Worm (Caenorhabditis elegans): Measurements from ENCODE around the gene Y41G9A.5.

Y41G9A.5 gene

DNA sequence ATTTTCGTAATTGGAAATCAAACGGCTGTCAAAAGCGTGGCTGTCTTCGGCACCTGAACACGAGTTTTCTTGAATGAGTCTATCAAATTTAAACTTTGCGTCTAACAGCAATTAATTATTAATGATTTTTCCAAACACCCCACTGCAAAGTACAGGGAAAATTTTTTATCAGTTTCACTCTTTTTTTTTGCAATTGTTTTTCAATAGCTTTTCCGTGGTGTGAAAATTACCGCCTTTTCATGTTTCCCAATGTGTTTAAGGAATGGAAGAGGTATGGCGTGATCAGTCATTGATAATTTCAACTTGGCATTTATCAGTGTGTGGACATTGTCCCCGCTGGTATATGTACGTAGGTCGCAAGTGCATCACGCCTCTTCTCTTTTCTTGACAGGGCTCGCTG is 14.6 kb upstream of the Y41G9A.5 start (continued):
- TF ChIP-seq duxl-1 (tag; optimal IDR thresholded peaks at IDR 0.05; ENCODE audit: poor library complexity) (no peak), madf-9 (GFP tag; conservative IDR thresholded peaks at IDR 0.05) (no peak), snpc-4 (tag; optimal IDR thresholded peaks at IDR 0.05) (no peak), zip-11 (GFP tag; IDR thresholded peaks at IDR 0.05) (no peak), tag-97 (GFP tag; IDR thresholded peaks at IDR 0.05) (no peak), F26F4.8 (GFP tag; conservative IDR thresholded peaks at IDR 0.05) (no peak), pqm-1 (tag; optimal IDR thresholded peaks at IDR 0.05) (peak; percentile 74), skn-1 (tag; optimal IDR thresholded peaks at IDR 0.05) (no peak), dmd-6 (GFP tag; IDR thresholded peaks at IDR 0.05) (peak; percentile 82), daf-19 (GFP tag; conservative IDR thresholded peaks at IDR 0.05) (no peak), nhr-41 (GFP tag; IDR thresholded peaks at IDR 0.05) (no peak), mes-2 (tag; optimal IDR thresholded peaks at IDR 0.05; ENCODE audit: poor library complexity, severe bottlenecking) (peak; percentile 37), ces-1 (GFP tag; optimal IDR thresholded peaks at IDR 0.05) (no peak), nhr-237 (tag; optimal IDR thresholded peaks at IDR 0.05) (no peak), nhr-111 (GFP tag; optimal IDR thresholded peaks at IDR 0.05) (no peak), ztf-11 (tag; optimal IDR thresholded peaks at IDR 0.05) (no peak), nhr-77 (tag; optimal IDR thresholded peaks at IDR 0.05) (peak; percentile 2), egl-43 (GFP tag; IDR thresholded peaks at IDR 0.05) (no peak), snpc-1.2 (GFP tag; IDR thresholded peaks at IDR 0.05) (no peak), lir-3 (tag; optimal IDR thresholded peaks at IDR 0.05) (no peak), hlh-30 (tag; optimal IDR thresholded peaks at IDR 0.05; ENCODE audit: insufficient read depth) (peak; percentile 20), ceh-28 (tag; optimal IDR thresholded peaks at IDR 0.05) (no peak), F10B5.3 (tag; optimal IDR thresholded peaks at IDR 0.05) (no peak), unc-62 (GFP tag; optimal IDR thresholded peaks at IDR 0.05 in 1 of 2) (no peak), unc-62 (tag; optimal IDR thresholded peaks at IDR 0.05) (no peak), zip-2 (tag; optimal IDR thresholded peaks at IDR 0.05) (no peak), set-16 (GFP tag; IDR thresholded peaks at IDR 0.05) (no peak), pha-4 (GFP tag; IDR thresholded peaks at IDR 0.05) (no peak), pha-4 (tag; optimal IDR thresholded peaks at IDR 0.05) (no peak), fkh-10 (GFP tag; optimal IDR thresholded peaks at IDR 0.05) (no peak), nhr-76 (tag; optimal IDR thresholded peaks at IDR 0.05) (no peak), sdz-12 (GFP tag; optimal IDR thresholded peaks at IDR 0.05) (no peak), nhr-28 (tag; optimal IDR thresholded peaks at IDR 0.05) (peak; percentile 62), egl-27 (tag; optimal IDR thresholded peaks at IDR 0.05) (no peak), nhr-25 (tag; optimal IDR thresholded peaks at IDR 0.05; ENCODE audit: borderline replicate concordance, insufficient read depth) (no peak), lsy-2 (tag; optimal IDR thresholded peaks at IDR 0.05) (peak in 1 of 2 experiments; percentile 5), php-3 (GFP tag; IDR thresholded peaks at IDR 0.05) (peak; percentile 76; the same call in 1 of the 2 replicates), ZK337.2 (GFP tag; IDR thresholded peaks at IDR 0.05) (no peak), ceh-44 (GFP tag; IDR thresholded peaks at IDR 0.05) (no peak), daf-8 (GFP tag; IDR thresholded peaks at IDR 0.05) (no peak), spr-3 (GFP tag; optimal IDR thresholded peaks at IDR 0.05) (no peak), lin-39 (tag; optimal IDR thresholded peaks at IDR 0.05) (no peak), Y75B8A.6 (GFP tag; IDR thresholded peaks at IDR 0.05) (no peak), mxl-2 (GFP tag; conservative IDR thresholded peaks at IDR 0.05) (no peak), zag-1 (tag; optimal IDR thresholded peaks at IDR 0.05) (no peak), hif-1 (tag; optimal IDR thresholded peaks at IDR 0.05) (no peak), lin-15B (tag; optimal IDR thresholded peaks at IDR 0.05) (no peak), dmd-9 (GFP tag; IDR thresholded peaks at IDR 0.05) (no peak), hlh-11 (tag; optimal IDR thresholded peaks at IDR 0.05) (peak; percentile 69), spr-1 (tag; optimal IDR thresholded peaks at IDR 0.05) (no peak), hmg-1.1 (GFP tag; IDR thresholded peaks at IDR 0.05) (no peak), unc-39 (tag; optimal IDR thresholded peaks at IDR 0.05) (no peak)
